Worm (Caenorhabditis elegans) whole organism, L1 larva: ENCODE results near the gene C37C3.11.

Source experiments
- C04F5.9 ChIP-seq: sonication (generic microtip); optimal IDR thresholded peaks from 2 replicates; lab custom pipeline; 2016; ENCODE audit warnings: missing genetic modification characterization, missing compliant biosample characterization
- C16A3.4 ChIP-seq: fragments of 150-350 bp; optimal IDR thresholded peaks from 2 replicates; lab custom pipeline; 2014; ENCODE audit warnings: missing biosample characterization, missing genetic modification characterization
- alr-1 ChIP-seq: fragments of 200-800 bp; sonication (Bioruptor generic); optimal IDR thresholded peaks from 2 replicates; lab custom pipeline; 2018; ENCODE audit warnings: borderline replicate concordance, mild to moderate bottlenecking, missing genetic modification characterization, missing compliant biosample characterization
- ceh-63 ChIP-seq: fragments of 200-800 bp; sonication (Bioruptor generic); optimal IDR thresholded peaks from 2 replicates; lab custom pipeline; 2018; ENCODE audit warnings: mild to moderate bottlenecking, missing genetic modification characterization, missing compliant biosample characterization
- ceh-8 ChIP-seq: fragments of 200-800 bp; sonication (Bioruptor generic); optimal IDR thresholded peaks from 2 replicates; lab custom pipeline; 2018; ENCODE audit warnings: mild to moderate bottlenecking, missing genetic modification characterization, moderate library complexity, missing compliant biosample characterization
- ceh-82 ChIP-seq, 3 experiments: fragments of 150-350 bp in 1 of 3; sonication (generic microtip) in 2 of 3; optimal IDR thresholded peaks; 2 replicates each; lab custom pipeline; 2014 to 2017; ENCODE audit warnings: missing biosample characterization in 3 of 3, missing genetic modification characterization in 3 of 3
- ceh-88 ChIP-seq: fragments of 200-800 bp; sonication (Bioruptor generic); IDR thresholded peaks from 2 replicates; pipeline ENCODE4 v1.3.6; 2022; ENCODE audit warnings: missing genetic modification characterization, missing compliant biosample characterization
- ceh-90 ChIP-seq: sonication (generic microtip); optimal IDR thresholded peaks from 2 replicates; lab custom pipeline; 2016; ENCODE audit warnings: missing genetic modification characterization, missing compliant biosample characterization
- dpl-1 ChIP-seq, 3 experiments: fragments of 150-350 bp in 2 of 3; sonication (generic microtip) in 1 of 3; optimal IDR thresholded peaks; 2 replicates each; lab custom pipeline; 2014 to 2017; ENCODE audit warnings: missing biosample characterization in 3 of 3, missing genetic modification characterization in 3 of 3, missing genetic modification reagents in 3 of 3
- dsc-1 ChIP-seq: sonication (generic microtip); optimal IDR thresholded peaks from 2 replicates; lab custom pipeline; 2016; ENCODE audit warnings: mild to moderate bottlenecking, missing genetic modification characterization, missing compliant biosample characterization
- efl-1 ChIP-seq, 4 experiments: fragments of 150-350 bp; optimal IDR thresholded peaks in 3 of 4; peaks in 1 of 4; 1 replicate in 1 of 4; 2 replicates in 3 of 4; lab custom pipeline; 2014; ENCODE audit warnings: missing biosample characterization in 2 of 4, missing genetic modification characterization in 2 of 4, missing genetic modification reagents in 2 of 4
- efl-3 ChIP-seq: fragments of 200-800 bp; sonication (Bioruptor generic); optimal IDR thresholded peaks from 2 replicates; lab custom pipeline; 2018; ENCODE audit warnings: mild to moderate bottlenecking, missing genetic modification characterization, missing compliant biosample characterization
- egl-27 ChIP-seq, 2 experiments: fragments of 150-350 bp in 1 of 2; sonication (generic microtip); optimal IDR thresholded peaks; 3 replicates each; lab custom pipeline; 2017 to 2018; ENCODE audit warnings: missing biosample characterization in 2 of 2, missing genetic modification characterization in 2 of 2, missing genetic modification reagents in 2 of 2
- elt-3 ChIP-seq, 6 experiments: fragments of 150-350 bp in 1 of 6; sonication (generic microtip); optimal IDR thresholded peaks; 2 replicates each; lab custom pipeline; 2017 to 2018; ENCODE audit warnings: missing biosample characterization in 6 of 6, missing genetic modification characterization in 6 of 6, inconsistent platforms in 1 of 6
- fkh-10 ChIP-seq: sonication (generic microtip); optimal IDR thresholded peaks from 2 replicates; lab custom pipeline; 2017; ENCODE audit warnings: missing biosample characterization, missing genetic modification reagents, missing genetic modification characterization
- fkh-4 ChIP-seq: sonication (generic microtip); optimal IDR thresholded peaks from 2 replicates; lab custom pipeline; 2016; ENCODE audit warnings: missing compliant biosample characterization, missing genetic modification characterization, borderline replicate concordance
- fkh-8 ChIP-seq: sonication (generic microtip); optimal IDR thresholded peaks from 2 replicates; lab custom pipeline; 2016; ENCODE audit warnings: mild to moderate bottlenecking, missing genetic modification characterization, missing compliant biosample characterization
- fos-1 ChIP-seq: fragments of 150-350 bp; optimal IDR thresholded peaks from 2 replicates; lab custom pipeline; 2014; ENCODE audit warnings: missing biosample characterization, missing genetic modification characterization
- hlh-4 ChIP-seq: sonication (generic microtip); optimal IDR thresholded peaks from 2 replicates; lab custom pipeline; 2016; ENCODE audit warnings: mild to moderate bottlenecking, missing genetic modification characterization, missing compliant biosample characterization
- irx-1 ChIP-seq: sonication (generic microtip); optimal IDR thresholded peaks from 2 replicates; lab custom pipeline; 2016; ENCODE audit warnings: missing genetic modification characterization, missing compliant biosample characterization
- lin-14 ChIP-seq: fragments of 200-800 bp; sonication (Bioruptor generic); optimal IDR thresholded peaks from 2 replicates; lab custom pipeline; 2018; ENCODE audit warnings: mild to moderate bottlenecking, missing genetic modification characterization, moderate library complexity, missing compliant biosample characterization
- lin-15B ChIP-seq: fragments of 150-350 bp; sonication (generic microtip); optimal IDR thresholded peaks from 3 replicates; lab custom pipeline; 2014; ENCODE audit warnings: missing biosample characterization, missing genetic modification characterization
- lin-35 ChIP-seq, 2 experiments: fragments of 150-350 bp; optimal IDR thresholded peaks; 2 replicates each; lab custom pipeline; 2014; ENCODE audit warnings: missing biosample characterization in 2 of 2, missing genetic modification characterization in 2 of 2, missing genetic modification reagents in 2 of 2
- mdl-1 ChIP-seq, 2 experiments: fragments of 150-350 bp; optimal IDR thresholded peaks; 2 replicates each; lab custom pipeline; 2014 to 2017; ENCODE audit warnings: missing biosample characterization in 2 of 2, missing genetic modification characterization in 2 of 2, inconsistent platforms in 1 of 2
- mep-1 ChIP-seq: fragments of 150-350 bp; optimal IDR thresholded peaks from 2 replicates; lab custom pipeline; 2014; ENCODE audit warnings: missing biosample characterization, missing genetic modification characterization
- nhr-12 ChIP-seq: sonication (generic microtip); optimal IDR thresholded peaks from 2 replicates; lab custom pipeline; 2017; ENCODE audit warnings: missing biosample characterization, missing genetic modification characterization
- nhr-19 ChIP-seq: fragments of 200-800 bp; sonication (Bioruptor generic); conservative IDR thresholded peaks from 2 replicates; pipeline ENCODE4 v1.3.6; 2022; ENCODE audit warnings: missing genetic modification characterization, missing compliant biosample characterization
- nhr-47 ChIP-seq: sonication (generic microtip); optimal IDR thresholded peaks from 2 replicates; lab custom pipeline; 2016; ENCODE audit warnings: mild to moderate bottlenecking, missing genetic modification characterization, moderate library complexity, missing compliant biosample characterization
- nhr-71 ChIP-seq: sonication (generic microtip); optimal IDR thresholded peaks from 2 replicates; lab custom pipeline; 2016; ENCODE audit warnings: mild to moderate bottlenecking, missing genetic modification characterization, moderate library complexity, missing compliant biosample characterization
- pag-3 ChIP-seq: sonication (generic microtip); optimal IDR thresholded peaks from 2 replicates; lab custom pipeline; 2017; ENCODE audit warnings: missing genetic modification characterization, mild to moderate bottlenecking, missing compliant biosample characterization, antibody characterized with exemption, borderline replicate concordance; ENCODE audit not compliant: insufficient read depth
- skn-1 ChIP-seq: fragments of 150-350 bp; optimal IDR thresholded peaks from 2 replicates; lab custom pipeline; 2014; ENCODE audit warnings: missing biosample characterization, missing genetic modification characterization
- snu-23 ChIP-seq: sonication (generic microtip); optimal IDR thresholded peaks from 2 replicates; lab custom pipeline; 2016; ENCODE audit warnings: missing genetic modification characterization, missing compliant biosample characterization
- sox-4 ChIP-seq: sonication (generic microtip); optimal IDR thresholded peaks from 2 replicates; lab custom pipeline; 2016; ENCODE audit warnings: missing genetic modification characterization, missing compliant biosample characterization
- sptf-1 ChIP-seq: fragments of 150-350 bp; optimal IDR thresholded peaks from 2 replicates; lab custom pipeline; 2014; ENCODE audit warnings: missing biosample characterization, missing genetic modification characterization
- swsn-7 ChIP-seq: sonication (generic microtip); optimal IDR thresholded peaks from 2 replicates; lab custom pipeline; 2016; ENCODE audit warnings: missing genetic modification characterization, missing compliant biosample characterization
- tlp-1 ChIP-seq: fragments of 150-350 bp; optimal IDR thresholded peaks from 2 replicates; lab custom pipeline; 2014; ENCODE audit warnings: missing biosample characterization, missing genetic modification characterization
- unc-62 ChIP-seq: fragments of 150-350 bp; optimal IDR thresholded peaks from 2 replicates; lab custom pipeline; 2014; ENCODE audit warnings: missing biosample characterization, missing genetic modification reagents, missing genetic modification characterization
- unc-86 ChIP-seq: sonication (generic microtip); optimal IDR thresholded peaks from 2 replicates; lab custom pipeline; 2016; ENCODE audit warnings: missing genetic modification characterization, missing compliant biosample characterization
- vab-15 ChIP-seq: sonication (generic microtip); optimal IDR thresholded peaks from 2 replicates; lab custom pipeline; 2017; ENCODE audit warnings: missing genotype, mild to moderate bottlenecking, missing genetic modification characterization, missing compliant biosample characterization
- zag-1 ChIP-seq: fragments of 150-350 bp; optimal IDR thresholded peaks from 2 replicates; lab custom pipeline; 2014; ENCODE audit warnings: missing biosample characterization, missing genetic modification characterization
- zip-4 ChIP-seq: fragments of 200-800 bp; sonication (Bioruptor generic); optimal IDR thresholded peaks from 2 replicates; lab custom pipeline; 2018; ENCODE audit warnings: mild to moderate bottlenecking, missing genetic modification characterization, moderate library complexity, missing compliant biosample characterization

Gene C37C3.11

DNA sequence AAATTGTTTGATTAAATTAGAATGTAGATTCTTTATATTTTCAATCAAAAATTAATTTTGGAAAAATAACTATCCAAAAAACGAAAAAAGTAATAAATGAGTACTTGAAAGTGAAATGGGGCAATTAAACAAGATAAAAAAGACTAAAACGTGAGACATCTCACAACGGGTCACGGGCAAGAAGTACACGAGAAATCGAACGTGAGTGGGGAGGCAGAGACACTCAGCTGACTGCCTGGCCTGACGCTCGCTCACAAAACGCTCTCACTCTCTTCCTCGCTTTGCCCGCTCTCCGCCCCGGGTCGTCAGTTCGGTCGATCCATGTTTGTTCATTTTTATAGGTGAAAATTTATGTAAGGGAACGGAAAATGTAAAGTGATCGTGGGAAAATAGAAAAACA, 16.3 kb downstream of the C37C3.11 start (continued):
- no peak for TF ChIP-seq ceh-8
- no peak for TF ChIP-seq efl-1 (optimal IDR thresholded peaks at IDR 0.05; lab: Kevin White, UChicago)
- no peak for TF ChIP-seq efl-1 (GFP tag; optimal IDR thresholded peaks at IDR 0.05 in 1 of 2; lab: Kevin White, UChicago)
- TF ChIP-seq sox-4 = no peak
- no peak for TF ChIP-seq zip-4 (GFP tag; lab: Kevin White, UChicago)
- TF ChIP-seq ceh-88 (GFP tag; lab: Robert Waterston, UW) = no peak
- no peak for TF ChIP-seq dpl-1 (GFP tag; optimal IDR thresholded peaks at IDR 0.05; lab: Kevin White, UChicago)
- TF ChIP-seq hlh-4 (tag; lab: Kevin White, UChicago) = no peak
- TF ChIP-seq mep-1 (tag; lab: Kevin White, UChicago) = peak; percentile 48
- no peak for TF ChIP-seq fkh-10 (GFP tag; lab: Kevin White, UChicago)
- TF ChIP-seq lin-15B (tag; lab: Kevin White, UChicago) = no peak
- no peak for TF ChIP-seq unc-62 (GFP tag; lab: Kevin White, UChicago)
- TF ChIP-seq vab-15 (tag; lab: Kevin White, UChicago) = no peak
- TF ChIP-seq C04F5.9 (tag; lab: Kevin White, UChicago) = no peak
- TF ChIP-seq nhr-12 (tag; lab: Kevin White, UChicago) = no peak
- no peak for TF ChIP-seq tlp-1 (tag; lab: Kevin White, UChicago)
- TF ChIP-seq sptf-1 (tag; lab: Kevin White, UChicago) = no peak
- no peak for TF ChIP-seq nhr-47 (tag; lab: Kevin White, UChicago)
- no peak for TF ChIP-seq nhr-19 (GFP tag; lab: Robert Waterston, UW)
- no peak for TF ChIP-seq ceh-82 (tag; optimal IDR thresholded peaks at IDR 0.05; lab: Kevin White, UChicago)
- TF ChIP-seq alr-1 (tag; lab: Kevin White, UChicago) = no peak
- TF ChIP-seq egl-27 (tag; optimal IDR thresholded peaks at IDR 0.05; lab: Kevin White, UChicago) = no peak
- TF ChIP-seq zag-1 = no peak
- no peak for TF ChIP-seq fkh-8 (tag; lab: Kevin White, UChicago)
- TF ChIP-seq ceh-63 (GFP tag; lab: Kevin White, UChicago) = no peak
- peak; percentile 51 for TF ChIP-seq lin-14
- TF ChIP-seq dsc-1 = no peak
- TF ChIP-seq irx-1 (tag; lab: Kevin White, UChicago) = no peak
- TF ChIP-seq nhr-71 = peak; percentile 9
- TF ChIP-seq lin-35 (GFP tag; optimal IDR thresholded peaks at IDR 0.05; lab: Kevin White, UChicago) = peak in 1 of 2 experiments; percentile 54
- no peak for TF ChIP-seq efl-3 (GFP tag; lab: Kevin White, UChicago)
- TF ChIP-seq pag-3 (tag; lab: Kevin White, UChicago) = no peak
- peak; percentile 32 for TF ChIP-seq snu-23 (GFP tag; lab: Kevin White, UChicago)
- peak in 1 of 2 experiments; percentile 69 for TF ChIP-seq mdl-1 (tag; optimal IDR thresholded peaks at IDR 0.05; lab: Kevin White, UChicago)
- TF ChIP-seq C16A3.4 (tag; lab: Kevin White, UChicago) = no peak

ce11 chrV:7847687-7848086, 16.9 kb downstream of the C37C3.11 start:
- TF ChIP-seq ceh-90 (tag; lab: Kevin White, UChicago) (no peak), efl-1 (optimal IDR thresholded peaks at IDR 0.05; lab: Kevin White, UChicago) (no peak), efl-1 (GFP tag; optimal IDR thresholded peaks at IDR 0.05 in 1 of 2; lab: Kevin White, UChicago) (peak in 1 of 2 experiments; percentile 78), swsn-7 (tag; lab: Kevin White, UChicago) (no peak), elt-3 (tag; optimal IDR thresholded peaks at IDR 0.05; lab: Kevin White, UChicago) (no peak), skn-1 (no peak), egl-27 (tag; optimal IDR thresholded peaks at IDR 0.05; lab: Kevin White, UChicago) (no peak), irx-1 (tag; lab: Kevin White, UChicago) (no peak), dsc-1 (no peak), mdl-1 (tag; optimal IDR thresholded peaks at IDR 0.05; lab: Kevin White, UChicago) (no peak)
- TF ChIP-seq, all 84 proteins: peak for 1

ce11 chrV:7847170-7847569, 17.4 kb downstream of the C37C3.11 start, which contains the start of gene memo-1:
Gene memo-1 (minus strand): TSS chrV:7847171.
- TF ChIP-seq lin-14 = peak; percentile 26
- TF ChIP-seq nhr-71 = no peak
- TF ChIP-seq unc-86 (tag; lab: Kevin White, UChicago) = peak; percentile 8
- TF ChIP-seq fkh-4 = no peak
- TF ChIP-seq fos-1 (tag; lab: Kevin White, UChicago) = no peak
